Fruit fly (Drosophila melanogaster): ENCODE results near the gene nerfin-1.

The nerfin-1 gene

dm6 chr3L:917225-917624 lies 8.3 kb downstream of the nerfin-1 start (continued):
- peak; percentile 28; the same call in 1 of the 3 replicates for TF ChIP-seq so (GFP tag; IDR thresholded peaks at IDR 0.05)
- no peak for TF ChIP-seq CG12744 (GFP tag; optimal IDR thresholded peaks at IDR 0.05)
- no peak for TF ChIP-seq Taf1 (GFP tag; IDR thresholded peaks at IDR 0.05)
- TF ChIP-seq pan (optimal IDR thresholded peaks at IDR 0.05): no peak
- TF ChIP-seq pan (GFP tag; optimal IDR thresholded peaks at IDR 0.05 in 1 of 2, IDR thresholded peaks at IDR 0.05 in 1 of 2): no peak
- no peak for TF ChIP-seq CG30020 (tag; optimal IDR thresholded peaks at IDR 0.05)
- TF ChIP-seq gfzf (GFP tag; optimal IDR thresholded peaks at IDR 0.05): no peak
- TF ChIP-seq sob (GFP tag; IDR thresholded peaks at IDR 0.05): 0 out of 2 replicates have a peak, but pooled peaks have one; percentile 22
- TF ChIP-seq CG14860 (GFP tag; IDR thresholded peaks at IDR 0.05; ENCODE audit: partially characterized antibody): no peak
- no peak for TF ChIP-seq eve (GFP tag; optimal IDR thresholded peaks at IDR 0.05)
- TF ChIP-seq vfl (GFP tag; optimal IDR thresholded peaks at IDR 0.05): no peak
- no peak for TF ChIP-seq CG18011 (GFP tag; optimal IDR thresholded peaks at IDR 0.05)
- TF ChIP-seq MBD-R2 (GFP tag; IDR thresholded peaks at IDR 0.05): 0 out of 2 replicates have a peak, but pooled peaks have one; percentile 10
- TF ChIP-seq Ssrp (tag; optimal IDR thresholded peaks at IDR 0.05): no peak
- TF ChIP-seq CG13123 (GFP tag; optimal IDR thresholded peaks at IDR 0.05): no peak
- TF ChIP-seq CG15269 (tag; optimal IDR thresholded peaks at IDR 0.05): peak; percentile 52
- TF ChIP-seq Dp (GFP tag; optimal IDR thresholded peaks at IDR 0.05): no peak
- no peak for TF ChIP-seq fru (optimal IDR thresholded peaks at IDR 0.05)
- TF ChIP-seq vnd (GFP tag; IDR thresholded peaks at IDR 0.05; ENCODE audit: partially characterized antibody): no peak
- TF ChIP-seq ranshi (GFP tag; IDR thresholded peaks at IDR 0.05): peak; percentile 47; the same call in 1 of the 2 replicates
- TF ChIP-seq CG3065 (GFP tag; optimal IDR thresholded peaks at IDR 0.05): no peak
- TF ChIP-seq pzg (GFP tag; optimal IDR thresholded peaks at IDR 0.05): no peak
- no peak for TF ChIP-seq HmgD (GFP tag; optimal IDR thresholded peaks at IDR 0.05)
- TF ChIP-seq Nf-YB (GFP tag; optimal IDR thresholded peaks at IDR 0.05): no peak
- no peak for TF ChIP-seq Opbp (GFP tag; IDR thresholded peaks at IDR 0.05; ENCODE audit: partially characterized antibody)
- no peak for TF ChIP-seq ara (GFP tag; IDR thresholded peaks at IDR 0.05)
- TF ChIP-seq unpg (GFP tag; optimal IDR thresholded peaks at IDR 0.05): no peak
- TF ChIP-seq lilli (GFP tag; optimal IDR thresholded peaks at IDR 0.05): peak; percentile 20
- no peak for TF ChIP-seq kni (GFP tag; optimal IDR thresholded peaks at IDR 0.05)
- TF ChIP-seq Scr (GFP tag; IDR thresholded peaks at IDR 0.05; ENCODE audit: partially characterized antibody): no peak
- peak; percentile 30 for TF ChIP-seq CG30403 (GFP tag; optimal IDR thresholded peaks at IDR 0.05)
- TF ChIP-seq Ravus (GFP tag; IDR thresholded peaks at IDR 0.05): no peak
- TF ChIP-seq gro (GFP tag; optimal IDR thresholded peaks at IDR 0.05): no peak
- TF ChIP-seq CG4328 (GFP tag; optimal IDR thresholded peaks at IDR 0.05): no peak
- TF ChIP-seq pita (GFP tag; optimal IDR thresholded peaks at IDR 0.05): no peak
- no peak for TF ChIP-seq da (GFP tag; optimal IDR thresholded peaks at IDR 0.05)
- TF ChIP-seq p53 (GFP tag; optimal IDR thresholded peaks at IDR 0.05): no peak
- TF ChIP-seq CG10321 (GFP tag; IDR thresholded peaks at IDR 0.05): no peak
- TF ChIP-seq H15 (GFP tag; IDR thresholded peaks at IDR 0.05): no peak
- no peak for TF ChIP-seq Bdp1 (GFP tag; optimal IDR thresholded peaks at IDR 0.05)
- TF ChIP-seq Abd-B (GFP tag; optimal IDR thresholded peaks at IDR 0.05): no peak
- no peak for TF ChIP-seq CG34224 (GFP tag; IDR thresholded peaks at IDR 0.05; ENCODE audit: partially characterized antibody)
- no peak for TF ChIP-seq CG4707 (GFP tag; optimal IDR thresholded peaks at IDR 0.05)
- no peak for TF ChIP-seq Mes4 (GFP tag; optimal IDR thresholded peaks at IDR 0.05)
- no peak for TF ChIP-seq D (optimal IDR thresholded peaks at IDR 0.05)
- TF ChIP-seq D (GFP tag; optimal IDR thresholded peaks at IDR 0.05): no peak
- TF ChIP-seq CG15696 (tag; optimal IDR thresholded peaks at IDR 0.05): no peak
- TF ChIP-seq sima (GFP tag; optimal IDR thresholded peaks at IDR 0.05): no peak
- no peak for TF ChIP-seq lbe (GFP tag; optimal IDR thresholded peaks at IDR 0.05)
- peak; percentile 27 for TF ChIP-seq esg (GFP tag; conservative IDR thresholded peaks at IDR 0.05)
- no peak for TF ChIP-seq schlank (tag; optimal IDR thresholded peaks at IDR 0.05)
- peak; percentile 60 for TF ChIP-seq CG13296 (GFP tag; optimal IDR thresholded peaks at IDR 0.05)

Measured in whole organism, embryonic.